Worm (Caenorhabditis elegans) whole organism, L3 larva: Measurements from ENCODE around the gene C09B9.4.

Experiments
- R02D3.7 ChIP-seq: fragments of 150-350 bp; optimal IDR thresholded peaks from 2 replicates; lab custom pipeline; 2014; ENCODE audit warnings: missing biosample characterization, missing genetic modification characterization
- ZK546.5 ChIP-seq: sonication (generic microtip); optimal IDR thresholded peaks from 2 replicates; lab custom pipeline; 2017; ENCODE audit warnings: missing biosample characterization, missing genetic modification characterization
- ama-1 ChIP-seq: fragments of 150-350 bp; optimal IDR thresholded peaks from 2 replicates; lab custom pipeline; 2018
- ceh-28 ChIP-seq: fragments of 150-350 bp; optimal IDR thresholded peaks from 2 replicates; lab custom pipeline; 2014; ENCODE audit warnings: missing biosample characterization, missing genetic modification reagents, missing genetic modification characterization
- ceh-82 ChIP-seq: fragments of 150-350 bp; optimal IDR thresholded peaks from 2 replicates; lab custom pipeline; 2014; ENCODE audit warnings: missing biosample characterization, missing genetic modification characterization
- daf-12 ChIP-seq: fragments of 150-350 bp; optimal IDR thresholded peaks from 2 replicates; lab custom pipeline; 2014; ENCODE audit warnings: missing biosample characterization, missing genetic modification reagents, missing genetic modification characterization
- egl-27 ChIP-seq: sonication (generic microtip); optimal IDR thresholded peaks from 4 replicates; lab custom pipeline; 2017; ENCODE audit warnings: missing biosample characterization, missing genetic modification reagents, missing genetic modification characterization
- egl-5 ChIP-seq: fragments of 150-350 bp; optimal IDR thresholded peaks from 2 replicates; lab custom pipeline; 2017; ENCODE audit warnings: missing biosample characterization, missing genetic modification reagents, missing genetic modification characterization, inconsistent platforms
- elt-1 ChIP-seq: fragments of 150-350 bp; optimal IDR thresholded peaks from 2 replicates; lab custom pipeline; 2014; ENCODE audit warnings: missing biosample characterization, missing genetic modification characterization
- elt-3 ChIP-seq, 3 experiments: fragments of 150-350 bp in 1 of 3; sonication (generic microtip) in 2 of 3; optimal IDR thresholded peaks; 2 replicates in 2 of 3; 4 replicates in 1 of 3; lab custom pipeline; 2014 to 2017; ENCODE audit warnings: missing biosample characterization in 3 of 3, missing genetic modification characterization in 3 of 3
- eor-1 ChIP-seq, 2 experiments: fragments of 150-350 bp; optimal IDR thresholded peaks; 2 replicates each; lab custom pipeline; 2014 to 2018; ENCODE audit warnings: missing biosample characterization in 2 of 2, missing genetic modification characterization in 2 of 2
- fkh-10 ChIP-seq: sonication (generic microtip); optimal IDR thresholded peaks from 2 replicates; lab custom pipeline; 2017; ENCODE audit warnings: missing biosample characterization, missing genetic modification reagents, missing genetic modification characterization
- fkh-2 ChIP-seq: fragments of 150-350 bp; optimal IDR thresholded peaks from 2 replicates; lab custom pipeline; 2014; ENCODE audit warnings: missing biosample characterization, missing genetic modification reagents, missing genetic modification characterization
- fos-1 ChIP-seq: fragments of 150-350 bp; optimal IDR thresholded peaks from 2 replicates; lab custom pipeline; 2014; ENCODE audit warnings: missing biosample characterization, missing genetic modification characterization
- hmg-11 ChIP-seq: sonication (generic microtip); optimal IDR thresholded peaks from 2 replicates; lab custom pipeline; 2016; ENCODE audit warnings: missing genetic modification characterization, missing compliant biosample characterization
- lin-39 ChIP-seq: fragments of 150-350 bp; optimal IDR thresholded peaks from 2 replicates; lab custom pipeline; 2018; ENCODE audit warnings: missing biosample characterization, missing genetic modification reagents, missing genetic modification characterization
- mdl-1 ChIP-seq: fragments of 150-350 bp; optimal IDR thresholded peaks from 2 replicates; lab custom pipeline; 2014; ENCODE audit warnings: missing biosample characterization, missing genetic modification characterization
- mml-1 ChIP-seq: fragments of 150-350 bp; sonication (generic microtip); optimal IDR thresholded peaks from 3 replicates; lab custom pipeline; 2014; ENCODE audit warnings: missing biosample characterization, missing genetic modification characterization
- nfya-1 ChIP-seq: sonication (generic microtip); optimal IDR thresholded peaks from 2 replicates; lab custom pipeline; 2017; ENCODE audit warnings: missing genetic modification characterization, mild to moderate bottlenecking, missing compliant biosample characterization, antibody characterized with exemption, moderate library complexity; ENCODE audit not compliant: insufficient read depth
- nhr-12 ChIP-seq: fragments of 150-350 bp; optimal IDR thresholded peaks from 2 replicates; lab custom pipeline; 2014; ENCODE audit warnings: missing biosample characterization, missing genetic modification characterization
- nhr-23 ChIP-seq: fragments of 150-350 bp; optimal IDR thresholded peaks from 2 replicates; lab custom pipeline; 2014; ENCODE audit warnings: missing biosample characterization, missing genetic modification reagents, missing genetic modification characterization
- nhr-237 ChIP-seq: fragments of 150-350 bp; optimal IDR thresholded peaks from 2 replicates; lab custom pipeline; 2014; ENCODE audit warnings: missing biosample characterization, missing genetic modification characterization
- nhr-25 ChIP-seq: sonication (generic microtip); optimal IDR thresholded peaks from 2 replicates; lab custom pipeline; 2017; ENCODE audit warnings: missing biosample characterization, missing genetic modification characterization
- nhr-28 ChIP-seq: fragments of 150-350 bp; optimal IDR thresholded peaks from 2 replicates; lab custom pipeline; 2014; ENCODE audit warnings: missing biosample characterization, missing genetic modification characterization
- nhr-43 ChIP-seq: sonication (generic microtip); optimal IDR thresholded peaks from 2 replicates; lab custom pipeline; 2016; ENCODE audit warnings: mild to moderate bottlenecking, missing genetic modification characterization, missing compliant biosample characterization; ENCODE audit not compliant: poor library complexity, severe bottlenecking
- nhr-76 ChIP-seq: fragments of 150-350 bp; sonication (generic microtip); optimal IDR thresholded peaks from 5 replicates; lab custom pipeline; 2014; ENCODE audit warnings: missing biosample characterization, missing genetic modification characterization
- nhr-77 ChIP-seq: fragments of 150-350 bp; optimal IDR thresholded peaks from 2 replicates; lab custom pipeline; 2014; ENCODE audit warnings: missing biosample characterization, missing genetic modification characterization
- pha-4 ChIP-seq: fragments of 150-350 bp; optimal IDR thresholded peaks from 2 replicates; lab custom pipeline; 2014; ENCODE audit warnings: missing biosample characterization, missing genetic modification reagents, missing genetic modification characterization
- pqm-1 ChIP-seq: fragments of 150-350 bp; optimal IDR thresholded peaks from 2 replicates; lab custom pipeline; 2017; ENCODE audit warnings: missing biosample characterization, missing genetic modification characterization, inconsistent platforms
- sea-2 ChIP-seq: fragments of 150-350 bp; sonication (generic microtip); optimal IDR thresholded peaks from 4 replicates; lab custom pipeline; 2014; ENCODE audit warnings: missing biosample characterization, missing genetic modification reagents, missing genetic modification characterization
- skn-1 ChIP-seq: fragments of 150-350 bp; optimal IDR thresholded peaks from 2 replicates; lab custom pipeline; 2014; ENCODE audit warnings: missing biosample characterization, missing genetic modification characterization
- snpc-4 ChIP-seq: fragments of 150-350 bp; optimal IDR thresholded peaks from 2 replicates; lab custom pipeline; 2014; ENCODE audit warnings: missing biosample characterization, missing genetic modification characterization
- tbx-2 ChIP-seq: sonication (generic microtip); optimal IDR thresholded peaks from 2 replicates; lab custom pipeline; 2016; ENCODE audit warnings: mild to moderate bottlenecking, missing genetic modification characterization, missing compliant biosample characterization
- unc-39 ChIP-seq: sonication (generic microtip); optimal IDR thresholded peaks from 4 replicates; lab custom pipeline; 2017; ENCODE audit warnings: missing biosample characterization, missing genetic modification characterization
- unc-62 ChIP-seq: fragments of 150-350 bp; sonication (generic microtip); optimal IDR thresholded peaks from 4 replicates; lab custom pipeline; 2014; ENCODE audit warnings: missing biosample characterization, missing genetic modification reagents, missing genetic modification characterization
- zag-1 ChIP-seq: fragments of 150-350 bp; optimal IDR thresholded peaks from 2 replicates; lab custom pipeline; 2014; ENCODE audit warnings: missing biosample characterization, missing genetic modification characterization
- ztf-11 ChIP-seq: fragments of 150-350 bp; optimal IDR thresholded peaks from 2 replicates; lab custom pipeline; 2014; ENCODE audit warnings: missing biosample characterization, missing genetic modification characterization

The C09B9.4 gene

ce11 chrIV:5033276-5033675, at the start of gene C09B9.4:
C09B9.4 (minus strand) TSS chrIV:5033376.
- no peak for TF ChIP-seq elt-1 (tag; lab: Kevin White, UChicago)
- TF ChIP-seq fos-1: no peak
- TF ChIP-seq sea-2 (GFP tag; lab: Kevin White, UChicago): no peak
- TF ChIP-seq ama-1 (lab: Kevin White, UChicago): no peak
- TF ChIP-seq unc-39 (tag; lab: Kevin White, UChicago): no peak
- no peak for TF ChIP-seq mml-1 (tag; lab: Kevin White, UChicago)
- TF ChIP-seq snpc-4: no peak
- TF ChIP-seq egl-27 (tag; lab: Kevin White, UChicago): no peak
- TF ChIP-seq nhr-25 (tag; lab: Kevin White, UChicago): no peak
- no peak for TF ChIP-seq zag-1 (tag; lab: Kevin White, UChicago)
- TF ChIP-seq fkh-10: no peak
- TF ChIP-seq R02D3.7 (tag; lab: Kevin White, UChicago): no peak
- TF ChIP-seq nhr-237 (tag; lab: Kevin White, UChicago): no peak
- TF ChIP-seq ZK546.5: no peak
- TF ChIP-seq nhr-43 (tag; lab: Kevin White, UChicago): no peak
- no peak for TF ChIP-seq nhr-77 (tag; lab: Kevin White, UChicago)
- TF ChIP-seq skn-1 (tag; lab: Kevin White, UChicago): no peak

DNA sequence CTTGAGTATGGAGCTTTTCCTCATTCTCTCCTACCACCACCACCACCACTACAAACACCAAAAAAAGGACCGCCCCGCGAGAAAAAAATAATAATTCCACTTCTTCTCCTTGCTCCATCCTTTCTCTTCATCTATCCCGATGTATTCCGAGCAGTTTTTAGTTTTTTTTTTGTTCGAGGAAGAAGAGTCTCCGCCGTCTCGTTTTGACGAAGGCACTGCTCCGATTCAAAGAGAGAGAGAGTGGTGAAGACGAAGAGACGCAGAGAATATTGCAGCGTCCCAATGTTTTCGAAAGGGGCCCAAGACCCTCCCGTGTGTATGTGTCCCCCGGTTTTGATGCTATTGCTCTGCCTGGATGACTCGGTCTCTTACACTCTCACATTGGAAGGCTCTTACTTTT, 47.9 kb upstream of the C09B9.4 start:
- TF ChIP-seq unc-39 (tag; lab: Kevin White, UChicago): no peak
- peak; percentile 48 for TF ChIP-seq nfya-1 (tag; lab: Kevin White, UChicago)
- TF ChIP-seq fkh-10: peak; percentile 46
- TF ChIP-seq egl-5 (tag; lab: Kevin White, UChicago): peak; percentile 1

ce11 chrIV:5078846-5079245, 45.7 kb upstream of the C09B9.4 start:
- TF ChIP-seq egl-5 (tag; lab: Kevin White, UChicago) (peak; percentile 42), nfya-1 (tag; lab: Kevin White, UChicago) (peak; percentile 19), lin-39 (tag; lab: Kevin White, UChicago) (peak; percentile 52), pqm-1 (tag; lab: Kevin White, UChicago) (no peak), hmg-11 (tag; lab: Kevin White, UChicago) (peak; percentile 1)

DNA sequence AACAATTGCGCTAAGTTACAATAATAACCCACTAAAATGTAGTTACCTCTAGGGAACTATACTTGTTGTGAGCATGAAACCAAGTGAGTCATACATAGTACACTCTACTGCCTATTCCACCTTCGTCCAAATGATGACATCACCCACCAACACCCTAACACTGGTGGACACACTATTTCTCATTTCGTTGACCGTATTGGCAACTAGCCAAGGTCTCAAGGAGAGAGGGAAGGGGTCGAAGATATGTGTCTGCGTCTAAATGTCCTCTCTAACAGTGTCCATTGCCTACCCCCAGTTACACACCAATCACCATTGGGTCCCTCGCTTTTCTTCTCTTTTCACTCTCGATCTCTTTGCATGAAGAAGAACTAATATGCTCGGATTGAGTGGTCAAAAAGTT, 44.7 kb upstream of the C09B9.4 start:
- TF ChIP-seq fos-1 (no peak), unc-39 (tag; lab: Kevin White, UChicago) (no peak), nhr-43 (tag; lab: Kevin White, UChicago) (no peak), ama-1 (lab: Kevin White, UChicago) (no peak), unc-62 (no peak), daf-12 (tag; lab: Kevin White, UChicago) (no peak), nhr-23 (no peak), pha-4 (peak; percentile 38), nhr-28 (no peak), ceh-82 (no peak), zag-1 (tag; lab: Kevin White, UChicago) (no peak), eor-1 (tag; optimal IDR thresholded peaks at IDR 0.05; lab: Kevin White, UChicago) (no peak), elt-3 (tag; optimal IDR thresholded peaks at IDR 0.05; lab: Kevin White, UChicago) (no peak), egl-5 (tag; lab: Kevin White, UChicago) (no peak), nfya-1 (tag; lab: Kevin White, UChicago) (peak; percentile 54), elt-1 (tag; lab: Kevin White, UChicago) (no peak), fkh-10 (no peak), nhr-76 (no peak), nhr-12 (tag; lab: Kevin White, UChicago) (no peak), skn-1 (tag; lab: Kevin White, UChicago) (no peak), hmg-11 (tag; lab: Kevin White, UChicago) (peak; percentile 15), ZK546.5 (no peak), nhr-25 (tag; lab: Kevin White, UChicago) (peak; percentile 34)
- TF ChIP-seq, all 47 proteins: peak for 4

- no peak for TF ChIP-seq ZK546.5
- TF ChIP-seq mdl-1 (tag; lab: Kevin White, UChicago): no peak
- no peak for TF ChIP-seq ceh-28 (tag; lab: Kevin White, UChicago)
- no peak for TF ChIP-seq unc-62
- no peak for TF ChIP-seq ztf-11 (tag; lab: Kevin White, UChicago)
- TF ChIP-seq fkh-10: no peak
- TF ChIP-seq nhr-23: no peak
- TF ChIP-seq ceh-82: no peak
- TF ChIP-seq fkh-2: no peak
- TF ChIP-seq tbx-2 (tag; lab: Kevin White, UChicago): no peak
- TF ChIP-seq unc-39 (tag; lab: Kevin White, UChicago): no peak
- no peak for TF ChIP-seq nfya-1 (tag; lab: Kevin White, UChicago)
- TF ChIP-seq nhr-12 (tag; lab: Kevin White, UChicago): no peak
- no peak for TF ChIP-seq nhr-25 (tag; lab: Kevin White, UChicago)
Measured at ce11 chrIV:5076607-5077006, 43.4 kb upstream of the C09B9.4 start.
